Worm (Caenorhabditis elegans) whole organism, midembryonic: ENCODE results near the gene str-82.

Source experiments
- T22C8.4 ChIP-seq: fragments of 200-800 bp; sonication (Bioruptor generic); IDR thresholded peaks from 2 replicates; pipeline ENCODE4 v1.3.6; 2022; ENCODE audit warnings: missing genetic modification characterization, missing compliant biosample characterization
- cog-1 ChIP-seq: sonication (generic microtip); optimal IDR thresholded peaks from 2 replicates; lab custom pipeline; 2016; ENCODE audit warnings: missing genetic modification characterization, missing compliant biosample characterization
- flt-1 ChIP-seq: fragments of 200-800 bp; sonication (Bioruptor generic); IDR thresholded peaks from 2 replicates; pipeline ENCODE4 v1.3.6; 2022; ENCODE audit warnings: missing genetic modification characterization, missing compliant biosample characterization
- med-1 ChIP-seq: sonication (generic microtip); optimal IDR thresholded peaks from 2 replicates; lab custom pipeline; 2017; ENCODE audit warnings: missing genetic modification characterization, mild to moderate bottlenecking, missing compliant biosample characterization, antibody characterized with exemption, missing genetic modification reagents; ENCODE audit not compliant: insufficient read depth
- ztf-23 ChIP-seq: fragments of 200-800 bp; sonication (Bioruptor generic); IDR thresholded peaks from 2 replicates; pipeline ENCODE4 v1.3.6; 2022; ENCODE audit warnings: missing genetic modification reagents, missing genetic modification characterization, missing compliant biosample characterization

DNA sequence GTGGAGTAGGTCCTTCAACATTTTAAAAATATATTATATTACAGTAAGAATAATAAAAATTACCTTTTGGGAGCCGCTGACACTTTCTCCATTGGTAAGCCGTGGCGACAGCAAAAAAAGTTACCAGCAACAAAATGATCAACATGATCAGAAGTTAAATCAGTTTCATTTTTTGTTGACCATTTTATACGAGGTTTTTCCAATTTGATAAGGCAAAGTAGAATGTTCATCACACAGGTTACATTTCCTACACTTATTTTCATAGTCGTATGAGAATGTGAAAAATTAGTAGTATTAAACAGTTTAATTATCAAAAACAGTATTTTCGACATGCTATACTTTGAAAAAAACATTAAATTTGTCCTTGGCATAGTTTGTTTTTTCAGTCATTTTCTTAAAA is 1.6 kb upstream of the str-82 start, which contains the start of gene cyp-34A10:
- TF ChIP-seq T22C8.4 (GFP tag; lab: Robert Waterston, UW) (no peak), med-1 (GFP tag; lab: Kevin White, UChicago) (no peak), ztf-23 (no peak), flt-1 (GFP tag; lab: Robert Waterston, UW) (no peak), cog-1 (tag; lab: Kevin White, UChicago) (no peak)
